Worm (Caenorhabditis elegans) whole organism, L2 larva: Measurements from ENCODE around the gene B0495.5.

Source experiments
- F13H6.1 ChIP-seq: sonication (generic microtip); optimal IDR thresholded peaks from 2 replicates; lab custom pipeline; 2016; ENCODE audit warnings: missing genetic modification characterization, missing compliant biosample characterization
- R02D3.7 ChIP-seq: fragments of 150-350 bp; optimal IDR thresholded peaks from 2 replicates; lab custom pipeline; 2014; ENCODE audit warnings: missing biosample characterization, missing genetic modification characterization
- ama-1 ChIP-seq: fragments of 150-350 bp; optimal IDR thresholded peaks from 2 replicates; lab custom pipeline; 2018; ENCODE audit warnings: inconsistent platforms
- ceh-16 ChIP-seq: fragments of 150-350 bp; optimal IDR thresholded peaks from 2 replicates; lab custom pipeline; 2014; ENCODE audit warnings: missing biosample characterization, missing genetic modification characterization
- elt-1 ChIP-seq: fragments of 150-350 bp; optimal IDR thresholded peaks from 2 replicates; lab custom pipeline; 2014; ENCODE audit warnings: missing biosample characterization, missing genetic modification characterization
- fos-1 ChIP-seq: fragments of 150-350 bp; optimal IDR thresholded peaks from 2 replicates; lab custom pipeline; 2014; ENCODE audit warnings: missing biosample characterization, missing genetic modification characterization
- lsy-2 ChIP-seq, 2 experiments: fragments of 150-350 bp in 1 of 2; sonication (generic microtip) in 1 of 2; optimal IDR thresholded peaks; 2 replicates each; lab custom pipeline; 2014 to 2017; ENCODE audit warnings: missing biosample characterization in 2 of 2, missing genetic modification characterization in 2 of 2
- mab-5 ChIP-seq: fragments of 150-350 bp; optimal IDR thresholded peaks from 2 replicates; lab custom pipeline; 2014; ENCODE audit warnings: missing biosample characterization, missing genetic modification characterization
- nhr-12 ChIP-seq: fragments of 150-350 bp; optimal IDR thresholded peaks from 2 replicates; lab custom pipeline; 2014; ENCODE audit warnings: missing biosample characterization, missing genetic modification characterization
- nhr-237 ChIP-seq: fragments of 150-350 bp; optimal IDR thresholded peaks from 2 replicates; lab custom pipeline; 2014; ENCODE audit warnings: missing biosample characterization, missing genetic modification characterization
- nhr-77 ChIP-seq: fragments of 150-350 bp; optimal IDR thresholded peaks from 2 replicates; lab custom pipeline; 2014; ENCODE audit warnings: missing biosample characterization, missing genetic modification characterization
- skn-1 ChIP-seq: sonication (generic microtip); optimal IDR thresholded peaks from 2 replicates; lab custom pipeline; 2017; ENCODE audit warnings: missing biosample characterization, missing genetic modification characterization
- unc-39 ChIP-seq: fragments of 150-350 bp; optimal IDR thresholded peaks from 2 replicates; lab custom pipeline; 2014; ENCODE audit warnings: missing biosample characterization, missing genetic modification characterization
- ztf-4 ChIP-seq: fragments of 150-350 bp; optimal IDR thresholded peaks from 2 replicates; lab custom pipeline; 2014; ENCODE audit warnings: missing biosample characterization, missing genetic modification characterization

DNA sequence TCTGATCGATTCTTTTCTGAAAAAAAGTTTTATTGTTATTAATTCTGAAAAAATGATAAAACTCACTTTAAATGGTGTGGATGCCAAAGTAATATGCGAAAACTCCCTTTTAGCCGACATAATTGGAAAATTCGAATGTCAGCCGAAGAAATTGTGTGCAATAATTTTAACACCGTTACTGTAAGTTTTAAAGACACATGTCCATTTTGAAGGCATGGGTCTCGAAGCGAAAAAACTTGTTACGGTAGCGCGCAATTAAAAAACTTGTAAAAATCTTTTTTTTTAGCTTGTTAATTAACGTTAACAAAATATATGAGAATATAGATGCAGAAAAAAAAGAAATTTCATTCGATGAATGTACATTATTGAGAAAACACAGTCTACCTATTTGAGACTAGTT is 7.9 kb downstream of the B0495.5 start, which contains the start of gene pid-1:
- TF ChIP-seq unc-39 (no peak), nhr-237 (tag; lab: Kevin White, UChicago) (no peak), fos-1 (tag; lab: Kevin White, UChicago) (no peak), mab-5 (tag; lab: Kevin White, UChicago) (no peak), nhr-12 (tag; lab: Kevin White, UChicago) (no peak), nhr-77 (tag; lab: Kevin White, UChicago) (no peak), skn-1 (tag; lab: Kevin White, UChicago) (no peak), elt-1 (tag; lab: Kevin White, UChicago) (no peak), ama-1 (lab: Kevin White, UChicago) (no peak), F13H6.1 (tag; lab: Kevin White, UChicago) (no peak), lsy-2 (tag; optimal IDR thresholded peaks at IDR 0.05; lab: Kevin White, UChicago) (no peak), ceh-16 (tag; lab: Kevin White, UChicago) (no peak), ztf-4 (tag; lab: Kevin White, UChicago) (no peak), R02D3.7 (no peak)
